Worm (Caenorhabditis elegans): Measurements from ENCODE around the gene F11C7.6.

DNA sequence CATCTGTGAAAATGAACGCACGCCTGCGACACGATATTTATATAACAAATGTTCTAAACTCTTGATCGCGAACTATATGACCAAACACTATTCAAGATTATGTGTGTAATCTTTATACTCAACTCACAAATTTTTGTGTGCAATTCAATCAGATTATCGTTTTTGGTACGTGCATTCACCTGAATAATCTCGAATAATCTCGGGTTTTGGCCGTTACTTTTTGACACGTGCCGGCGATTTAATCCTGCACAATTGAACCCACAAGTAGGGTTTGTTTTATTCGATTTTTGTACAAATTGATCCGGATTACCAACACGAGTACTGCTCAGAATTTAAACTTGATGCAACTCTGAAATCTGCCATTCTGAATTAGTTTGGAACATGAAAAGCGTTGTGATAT is 4.9 kb upstream of the F11C7.6 start, which contains the start of the genes vap-1 and F11C7.2:
- TF ChIP-seq hlh-8 (tag; optimal IDR thresholded peaks at IDR 0.05) (no peak), pax-1 (tag; optimal IDR thresholded peaks at IDR 0.05) (no peak), dmd-4 (tag; optimal IDR thresholded peaks at IDR 0.05; ENCODE audit: borderline replicate concordance) (no peak), madf-2 (tag; optimal IDR thresholded peaks at IDR 0.05) (no peak), ceh-22 (tag; optimal IDR thresholded peaks at IDR 0.05) (no peak), pha-4 (tag; optimal IDR thresholded peaks at IDR 0.05) (no peak), fkh-10 (GFP tag; optimal IDR thresholded peaks at IDR 0.05) (no peak), C38D4.7 (GFP tag; optimal IDR thresholded peaks at IDR 0.05) (no peak), ama-1 (optimal IDR thresholded peaks at IDR 0.05) (no peak)
